Fruit fly (Drosophila melanogaster): ENCODE results near the gene Oat.

Oat gene

dm6 chr3L:19670492-19670891, 20.8 kb upstream of the Oat start:
- TF ChIP-seq pan (optimal IDR thresholded peaks at IDR 0.05), result no peak
- no peak for TF ChIP-seq usp (GFP tag; optimal IDR thresholded peaks at IDR 0.05)
- no peak for TF ChIP-seq psq (optimal IDR thresholded peaks at IDR 0.05)

- TF ChIP-seq usp (GFP tag; optimal IDR thresholded peaks at IDR 0.05) (no peak), Dll (optimal IDR thresholded peaks at IDR 0.05) (no peak), CG8478 (optimal IDR thresholded peaks at IDR 0.05) (no peak), pan (optimal IDR thresholded peaks at IDR 0.05) (no peak), psq (optimal IDR thresholded peaks at IDR 0.05) (no peak), EcR (GFP tag; optimal IDR thresholded peaks at IDR 0.05) (no peak)
Measured at dm6 chr3L:19665059-19665626, 15.5 kb upstream of the Oat start.

- TF ChIP-seq Dll (optimal IDR thresholded peaks at IDR 0.05) (peak; percentile 59), pan (optimal IDR thresholded peaks at IDR 0.05) (no peak), psq (optimal IDR thresholded peaks at IDR 0.05) (no peak)
Measured at dm6 chr3L:19663605-19664230, 14.1 kb upstream of the Oat start, which contains the start of gene tey. Gene tey, minus strand, starts transcription at chr3L:19664104.

dm6 chr3L:19662892-19663291, 13.2 kb upstream of the Oat start:
- no peak for TF ChIP-seq EcR (GFP tag; optimal IDR thresholded peaks at IDR 0.05)

- no peak for TF ChIP-seq CG8478 (optimal IDR thresholded peaks at IDR 0.05)
- TF ChIP-seq usp (GFP tag; optimal IDR thresholded peaks at IDR 0.05), result no peak
- no peak for TF ChIP-seq Dll (optimal IDR thresholded peaks at IDR 0.05)
- TF ChIP-seq pan (optimal IDR thresholded peaks at IDR 0.05), result no peak
- no peak for TF ChIP-seq EcR (GFP tag; optimal IDR thresholded peaks at IDR 0.05)
- no peak for TF ChIP-seq psq (optimal IDR thresholded peaks at IDR 0.05)
Measured at dm6 chr3L:19655923-19656322, 6.3 kb upstream of the Oat start.

dm6 chr3L:19653470-19653869, 3.8 kb upstream of the Oat start:
- TF ChIP-seq CG8478 (optimal IDR thresholded peaks at IDR 0.05) (no peak), psq (optimal IDR thresholded peaks at IDR 0.05) (no peak), Dll (optimal IDR thresholded peaks at IDR 0.05) (no peak), usp (GFP tag; optimal IDR thresholded peaks at IDR 0.05) (no peak), pan (optimal IDR thresholded peaks at IDR 0.05) (no peak), EcR (GFP tag; optimal IDR thresholded peaks at IDR 0.05) (no peak)

dm6 chr3L:19650588-19650987, 937 bp upstream of the Oat start:
- TF ChIP-seq EcR (GFP tag; optimal IDR thresholded peaks at IDR 0.05) (no peak), Dll (optimal IDR thresholded peaks at IDR 0.05) (no peak), CG8478 (optimal IDR thresholded peaks at IDR 0.05) (no peak), pan (optimal IDR thresholded peaks at IDR 0.05) (no peak), usp (GFP tag; optimal IDR thresholded peaks at IDR 0.05) (no peak), psq (optimal IDR thresholded peaks at IDR 0.05) (no peak)

dm6 chr3L:19650121-19650520, 470 bp upstream of the Oat start:
- TF ChIP-seq pan (optimal IDR thresholded peaks at IDR 0.05) (peak; percentile 68), CG8478 (optimal IDR thresholded peaks at IDR 0.05) (no peak), EcR (GFP tag; optimal IDR thresholded peaks at IDR 0.05) (no peak), usp (GFP tag; optimal IDR thresholded peaks at IDR 0.05) (no peak), psq (optimal IDR thresholded peaks at IDR 0.05) (no peak), Dll (optimal IDR thresholded peaks at IDR 0.05) (no peak)

- TF ChIP-seq CG8478 (optimal IDR thresholded peaks at IDR 0.05) (no peak), psq (optimal IDR thresholded peaks at IDR 0.05) (no peak), Dll (optimal IDR thresholded peaks at IDR 0.05) (no peak), pan (optimal IDR thresholded peaks at IDR 0.05) (no peak), usp (GFP tag; optimal IDR thresholded peaks at IDR 0.05) (no peak), EcR (GFP tag; optimal IDR thresholded peaks at IDR 0.05) (no peak)
Measured at dm6 chr3L:19648648-19649047, 1.0 kb downstream of the Oat start.

dm6 chr3L:19646292-19646691, 3.4 kb downstream of the Oat start:
- TF ChIP-seq usp (GFP tag; optimal IDR thresholded peaks at IDR 0.05), result no peak
- no peak for TF ChIP-seq EcR (GFP tag; optimal IDR thresholded peaks at IDR 0.05)
- TF ChIP-seq pan (optimal IDR thresholded peaks at IDR 0.05), result no peak
- TF ChIP-seq CG8478 (optimal IDR thresholded peaks at IDR 0.05), result no peak
- no peak for TF ChIP-seq psq (optimal IDR thresholded peaks at IDR 0.05)
- no peak for TF ChIP-seq Dll (optimal IDR thresholded peaks at IDR 0.05)

dm6 chr3L:19642448-19643020, 7.1 kb downstream of the Oat start, which contains the start of gene Rnf146:
Gene Rnf146, minus strand, starts transcription at chr3L:19642816.
- TF ChIP-seq psq (optimal IDR thresholded peaks at IDR 0.05) (no peak), usp (GFP tag; optimal IDR thresholded peaks at IDR 0.05) (no peak), Dll (optimal IDR thresholded peaks at IDR 0.05) (no peak)

- TF ChIP-seq EcR (GFP tag; optimal IDR thresholded peaks at IDR 0.05) (no peak), Dll (optimal IDR thresholded peaks at IDR 0.05) (no peak), usp (GFP tag; optimal IDR thresholded peaks at IDR 0.05) (no peak), CG8478 (optimal IDR thresholded peaks at IDR 0.05) (no peak), pan (optimal IDR thresholded peaks at IDR 0.05) (no peak), psq (optimal IDR thresholded peaks at IDR 0.05) (no peak)
Measured at dm6 chr3L:19636821-19637460, 12.7 kb downstream of the Oat start.
